Fruit fly (Drosophila melanogaster) whole organism, embryonic: Measurements from ENCODE around the gene CG4382.

Experiments
- Abd-B ChIP-seq: fragments of 200-800 bp; sonication (Bioruptor generic); optimal IDR thresholded peaks from 2 replicates; lab custom pipeline; 2018; ENCODE audit warnings: missing biosample characterization, mild to moderate bottlenecking, missing genetic modification characterization, moderate library complexity
- B-H2 ChIP-seq: fragments of 200-800 bp; sonication (Bioruptor generic); optimal IDR thresholded peaks from 2 replicates; lab custom pipeline; 2018; ENCODE audit warnings: missing biosample characterization, mild to moderate bottlenecking, missing genetic modification characterization
- Bteb2 ChIP-seq: fragments of 200-800 bp; sonication (Bioruptor generic); optimal IDR thresholded peaks from 2 replicates; lab custom pipeline; 2016; ENCODE audit warnings: missing biosample characterization, missing genetic modification characterization
- CG10209 ChIP-seq: fragments of 200-800 bp; sonication (Bioruptor generic); optimal IDR thresholded peaks from 3 replicates; lab custom pipeline; 2017; ENCODE audit warnings: missing biosample characterization, mild to moderate bottlenecking, missing genetic modification characterization, missing genetic modification reagents
- CG10267 ChIP-seq: fragments of 200-800 bp; sonication (Bioruptor generic); optimal IDR thresholded peaks from 2 replicates; lab custom pipeline; 2018; ENCODE audit warnings: missing biosample characterization, mild to moderate bottlenecking, missing genetic modification characterization, moderate library complexity
- CG10543 ChIP-seq: fragments of 200-800 bp; sonication (Bioruptor generic); optimal IDR thresholded peaks from 3 replicates; lab custom pipeline; 2017; ENCODE audit warnings: missing biosample characterization, mild to moderate bottlenecking, missing genetic modification characterization, moderate library complexity
- CG11695 ChIP-seq: fragments of 200-800 bp; sonication (Bioruptor generic); IDR thresholded peaks from 3 replicates; pipeline ENCODE4 v1.3.6; 2022; ENCODE audit warnings: missing biosample characterization, missing genetic modification characterization
- CG12155 ChIP-seq: fragments of 200-800 bp; sonication (Bioruptor generic); optimal IDR thresholded peaks from 3 replicates; lab custom pipeline; 2016; ENCODE audit warnings: missing biosample characterization, missing genetic modification characterization
- CG12391 ChIP-seq: fragments of 200-800 bp; sonication (Bioruptor generic); optimal IDR thresholded peaks from 3 replicates; lab custom pipeline; 2018; ENCODE audit warnings: missing biosample characterization, mild to moderate bottlenecking, missing genetic modification characterization, moderate library complexity
- CG15514 ChIP-seq: fragments of 200-800 bp; sonication (Bioruptor generic); optimal IDR thresholded peaks from 3 replicates; lab custom pipeline; 2017; ENCODE audit warnings: missing biosample characterization, missing genetic modification characterization, mild to moderate bottlenecking, moderate library complexity, missing genetic modification reagents
- CG18011 ChIP-seq: fragments of 200-800 bp; sonication (Bioruptor generic); optimal IDR thresholded peaks from 2 replicates; lab custom pipeline; 2017; ENCODE audit warnings: missing biosample characterization, missing genetic modification characterization, mild to moderate bottlenecking, moderate library complexity, missing genotype
- CG18599 ChIP-seq: fragments of 200-800 bp; sonication (Bioruptor generic); optimal IDR thresholded peaks from 3 replicates; lab custom pipeline; 2017; ENCODE audit warnings: missing biosample characterization, missing genetic modification characterization, mild to moderate bottlenecking, moderate library complexity, missing genetic modification reagents
- CG2116 ChIP-seq: fragments of 200-800 bp; sonication (Bioruptor generic); optimal IDR thresholded peaks from 3 replicates; lab custom pipeline; 2018; ENCODE audit warnings: missing biosample characterization, mild to moderate bottlenecking, missing genetic modification characterization
- CG31224 ChIP-seq: fragments of 200-800 bp; sonication (Bioruptor generic); IDR thresholded peaks from 2 replicates; pipeline ENCODE4 v1.3.6; 2022; ENCODE audit warnings: missing biosample characterization, missing genetic modification characterization
- CG43689 ChIP-seq: fragments of 200-800 bp; sonication (Bioruptor generic); IDR thresholded peaks from 2 replicates; pipeline ENCODE4 v1.3.6; 2022; ENCODE audit warnings: missing biosample characterization, missing genetic modification characterization
- CG4424 ChIP-seq: fragments of 200-800 bp; sonication (Bioruptor generic); optimal IDR thresholded peaks from 3 replicates; lab custom pipeline; 2016; ENCODE audit warnings: missing biosample characterization, missing genetic modification characterization
- CG4854 ChIP-seq: fragments of 200-800 bp; sonication (Bioruptor generic); optimal IDR thresholded peaks from 2 replicates; lab custom pipeline; 2016; ENCODE audit warnings: missing biosample characterization, missing genetic modification characterization, inconsistent platforms
- CG6765 ChIP-seq: fragments of 200-800 bp; sonication (Bioruptor generic); optimal IDR thresholded peaks from 3 replicates; lab custom pipeline; 2017; ENCODE audit warnings: missing biosample characterization, mild to moderate bottlenecking, missing genetic modification characterization
- CG7271 ChIP-seq: fragments of 200-800 bp; sonication (Bioruptor generic); optimal IDR thresholded peaks from 2 replicates; lab custom pipeline; 2018; ENCODE audit warnings: missing biosample characterization, mild to moderate bottlenecking, missing genetic modification characterization, moderate library complexity
- CG7372 ChIP-seq: fragments of 200-800 bp; sonication (Bioruptor generic); IDR thresholded peaks from 2 replicates; pipeline ENCODE4 v1.3.6; 2022; ENCODE audit warnings: missing biosample characterization, missing genetic modification characterization
- CG8478 ChIP-seq: fragments of >200 bp; optimal IDR thresholded peaks from 2 replicates; lab custom pipeline; 2018
- CG9215 ChIP-seq: fragments of 200-800 bp; sonication (Bioruptor generic); IDR thresholded peaks from 2 replicates; pipeline ENCODE4 v1.3.6; 2022; ENCODE audit warnings: missing biosample characterization, missing genetic modification characterization
- CG9609 ChIP-seq: fragments of 200-800 bp; sonication (Bioruptor generic); optimal IDR thresholded peaks from 3 replicates; lab custom pipeline; 2016; ENCODE audit warnings: missing biosample characterization, missing genetic modification characterization
- CTCF ChIP-seq: fragments of 200-800 bp; sonication (Bioruptor generic); optimal IDR thresholded peaks from 2 replicates; lab custom pipeline; 2017; ENCODE audit warnings: missing biosample characterization, mild to moderate bottlenecking, missing genetic modification characterization, moderate library complexity
- Doc2 ChIP-seq: fragments of 200-800 bp; sonication (Bioruptor generic); IDR thresholded peaks from 2 replicates; pipeline ENCODE4 v1.3.6; 2022; ENCODE audit warnings: missing biosample characterization, missing genetic modification characterization
- Hey ChIP-seq: fragments of 200-800 bp; sonication (Bioruptor generic); optimal IDR thresholded peaks from 3 replicates; lab custom pipeline; 2018; ENCODE audit warnings: missing biosample characterization, mild to moderate bottlenecking, missing genetic modification characterization
- MBD-R2 ChIP-seq: fragments of 200-800 bp; sonication (Bioruptor generic); IDR thresholded peaks from 2 replicates; pipeline ENCODE4 v1.3.6; 2022; ENCODE audit warnings: missing biosample characterization, missing genetic modification characterization
- Oli ChIP-seq: fragments of 200-800 bp; sonication (Bioruptor generic); optimal IDR thresholded peaks from 2 replicates; lab custom pipeline; 2018; ENCODE audit warnings: missing biosample characterization, mild to moderate bottlenecking, missing genetic modification characterization, moderate library complexity
- PHDP ChIP-seq: fragments of 200-800 bp; sonication (Bioruptor generic); optimal IDR thresholded peaks from 3 replicates; lab custom pipeline; 2018; ENCODE audit warnings: missing biosample characterization, mild to moderate bottlenecking, missing genetic modification characterization, moderate library complexity
- Rx ChIP-seq: fragments of 200-800 bp; sonication (Bioruptor generic); IDR thresholded peaks from 2 replicates; pipeline ENCODE4 v1.3.6; 2022; ENCODE audit warnings: missing biosample characterization, missing genetic modification characterization
- Scr ChIP-seq: fragments of 200-800 bp; sonication (Bioruptor generic); IDR thresholded peaks from 2 replicates; pipeline ENCODE4 v1.3.6; 2022; ENCODE audit warnings: missing biosample characterization, missing genetic modification characterization; ENCODE audit not compliant: partially characterized antibody
- Ssrp ChIP-seq: fragments of 200-800 bp; sonication (Bioruptor generic); optimal IDR thresholded peaks from 2 replicates; lab custom pipeline; 2018; ENCODE audit warnings: missing biosample characterization, mild to moderate bottlenecking, missing genetic modification characterization, moderate library complexity
- Usf ChIP-seq: fragments of 200-800 bp; sonication (Bioruptor generic); optimal IDR thresholded peaks from 2 replicates; lab custom pipeline; 2017; ENCODE audit warnings: missing genotype, missing biosample characterization, missing genetic modification characterization
- Vsx1 ChIP-seq: fragments of 200-800 bp; sonication (Bioruptor generic); optimal IDR thresholded peaks from 2 replicates; lab custom pipeline; 2017; ENCODE audit warnings: missing biosample characterization, mild to moderate bottlenecking, missing genetic modification characterization, missing genetic modification reagents
- YL-1 ChIP-seq: fragments of 200-800 bp; sonication (Bioruptor generic); optimal IDR thresholded peaks from 3 replicates; lab custom pipeline; 2017; ENCODE audit warnings: missing biosample characterization, mild to moderate bottlenecking, missing genetic modification characterization
- crol ChIP-seq: fragments of 200-800 bp; sonication (Bioruptor generic); IDR thresholded peaks from 2 replicates; pipeline ENCODE4 v1.3.6; 2022; ENCODE audit warnings: missing biosample characterization, missing genetic modification characterization
- danr ChIP-seq: fragments of 200-800 bp; sonication (Bioruptor generic); IDR thresholded peaks from 2 replicates; pipeline ENCODE4 v1.3.6; 2022; ENCODE audit warnings: missing biosample characterization, missing genetic modification characterization
- dimm ChIP-seq: fragments of 200-800 bp; sonication (Bioruptor generic); IDR thresholded peaks from 2 replicates; pipeline ENCODE4 v1.3.6; 2022; ENCODE audit warnings: missing biosample characterization, missing genetic modification characterization
- fd96Cb ChIP-seq: fragments of 200-800 bp; sonication (Bioruptor generic); optimal IDR thresholded peaks from 2 replicates; lab custom pipeline; 2018; ENCODE audit warnings: missing biosample characterization, mild to moderate bottlenecking, missing genetic modification characterization, moderate library complexity
- gce ChIP-seq: fragments of 200-800 bp; sonication (Bioruptor generic); IDR thresholded peaks from 3 replicates; pipeline ENCODE4 v1.3.6; 2022; ENCODE audit warnings: missing biosample characterization, missing genetic modification characterization
- ind ChIP-seq: fragments of 200-800 bp; sonication (Bioruptor generic); optimal IDR thresholded peaks from 3 replicates; lab custom pipeline; 2016; ENCODE audit warnings: missing biosample characterization, missing genetic modification characterization
- ken ChIP-seq: fragments of 200-800 bp; sonication (Bioruptor generic); IDR thresholded peaks from 3 replicates; pipeline ENCODE4 v1.3.6; 2022; ENCODE audit warnings: missing biosample characterization, missing genetic modification characterization
- nau ChIP-seq: fragments of 200-800 bp; sonication (Bioruptor generic); optimal IDR thresholded peaks from 3 replicates; lab custom pipeline; 2017; ENCODE audit warnings: missing biosample characterization, mild to moderate bottlenecking, missing genetic modification characterization, missing genetic modification reagents
- nerfin-2 ChIP-seq: fragments of 200-800 bp; sonication (Bioruptor generic); IDR thresholded peaks from 2 replicates; pipeline ENCODE4 v1.3.6; 2022; ENCODE audit warnings: missing biosample characterization, missing genetic modification characterization; ENCODE audit not compliant: partially characterized antibody
- ranshi ChIP-seq: fragments of 200-800 bp; sonication (Bioruptor generic); IDR thresholded peaks from 2 replicates; pipeline ENCODE4 v1.3.6; 2022; ENCODE audit warnings: missing biosample characterization, missing genetic modification characterization
- schlank ChIP-seq: fragments of 200-800 bp; sonication (Bioruptor generic); optimal IDR thresholded peaks from 2 replicates; lab custom pipeline; 2018; ENCODE audit warnings: missing biosample characterization, mild to moderate bottlenecking, missing genetic modification characterization
- sd ChIP-seq: fragments of 200-800 bp; sonication (Bioruptor generic); optimal IDR thresholded peaks from 3 replicates; lab custom pipeline; 2018; ENCODE audit warnings: missing biosample characterization, mild to moderate bottlenecking, missing genetic modification characterization, moderate library complexity
- slp2 ChIP-seq: fragments of 200-800 bp; sonication (Bioruptor generic); optimal IDR thresholded peaks from 2 replicates; lab custom pipeline; 2016; ENCODE audit warnings: missing biosample characterization, missing genetic modification characterization
- sr ChIP-seq: fragments of 200-800 bp; sonication (Bioruptor generic); IDR thresholded peaks from 3 replicates; pipeline ENCODE4 v1.3.6; 2022; ENCODE audit warnings: missing biosample characterization, missing genetic modification characterization
- stc ChIP-seq: fragments of 200-800 bp; sonication (Bioruptor generic); IDR thresholded peaks from 2 replicates; pipeline ENCODE4 v1.3.6; 2022; ENCODE audit warnings: missing biosample characterization, missing genetic modification characterization
- stwl ChIP-seq: fragments of 200-800 bp; sonication (Bioruptor generic); optimal IDR thresholded peaks from 3 replicates; lab custom pipeline; 2018; ENCODE audit warnings: missing biosample characterization, mild to moderate bottlenecking, missing genetic modification characterization, moderate library complexity
- tin ChIP-seq: fragments of 200-800 bp; sonication (Bioruptor generic); optimal IDR thresholded peaks from 3 replicates; lab custom pipeline; 2016; ENCODE audit warnings: missing biosample characterization, missing genetic modification characterization
- zf30C ChIP-seq: fragments of 200-800 bp; sonication (Bioruptor generic); optimal IDR thresholded peaks from 3 replicates; lab custom pipeline; 2018; ENCODE audit warnings: missing biosample characterization, mild to moderate bottlenecking, missing genetic modification characterization

The CG4382 gene

DNA sequence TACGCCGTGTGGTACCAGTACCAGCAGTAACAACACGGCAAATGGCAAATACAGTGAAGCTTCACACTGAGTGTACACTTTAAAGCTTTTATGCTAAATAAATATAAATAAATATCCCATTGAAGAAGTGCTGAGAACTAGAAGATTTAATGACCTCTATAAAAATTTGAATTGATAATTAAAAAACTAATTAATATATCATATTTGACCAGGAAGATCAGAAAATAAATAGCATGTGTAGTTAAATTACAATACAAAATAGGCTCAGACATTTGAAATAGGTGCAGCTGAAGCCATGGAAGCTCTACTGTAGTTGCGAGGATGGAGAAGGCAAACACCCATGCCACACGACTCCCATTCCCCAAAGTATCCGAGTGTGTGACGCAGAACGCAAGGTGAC is 36.1 kb downstream of the CG4382 start (continued):
- TF ChIP-seq Vsx1 (GFP tag; lab: Kevin White, UChicago) (peak; percentile 21), sr (GFP tag; lab: Robert Waterston, UW) (no peak), CG12155 (no peak), CG15514 (GFP tag; lab: Kevin White, UChicago) (peak; percentile 16), CG11695 (GFP tag; lab: Robert Waterston, UW) (peak; percentile 49; the same call in 1 of the 3 replicates), nerfin-2 (GFP tag; lab: Robert Waterston, UW) (no peak), stc (GFP tag; lab: Robert Waterston, UW) (no peak), CG43689 (no peak), slp2 (no peak), CG18011 (GFP tag; lab: Kevin White, UChicago) (no peak), Rx (GFP tag; lab: Robert Waterston, UW) (no peak), danr (GFP tag; lab: Robert Waterston, UW) (no peak), CG4854 (no peak), B-H2 (GFP tag; lab: Kevin White, UChicago) (no peak), CG10267 (peak; percentile 12), CG7372 (GFP tag; lab: Robert Waterston, UW) (no peak), CG10543 (peak; percentile 16), stwl (tag; lab: Kevin White, UChicago) (no peak), Hey (tag; lab: Kevin White, UChicago) (no peak), fd96Cb (peak; percentile 32), CG6765 (GFP tag; lab: Kevin White, UChicago) (no peak), CG2116 (no peak), schlank (tag; lab: Kevin White, UChicago) (no peak), CG9609 (GFP tag; lab: Kevin White, UChicago) (no peak), CTCF (GFP tag; lab: Kevin White, UChicago) (no peak), CG31224 (no peak), PHDP (peak; percentile 60), CG9215 (GFP tag; lab: Robert Waterston, UW) (peak; percentile 47), sd (no peak), CG7271 (tag; lab: Kevin White, UChicago) (no peak), Scr (GFP tag; lab: Robert Waterston, UW) (no peak), Usf (no peak), Doc2 (no peak), Oli (tag; lab: Kevin White, UChicago) (peak; percentile 59), gce (GFP tag; lab: Robert Waterston, UW) (no peak), crol (no peak), CG8478 (no peak), Ssrp (tag; lab: Kevin White, UChicago) (peak; percentile 51), nau (GFP tag; lab: Kevin White, UChicago) (peak; percentile 9), CG12391 (peak; percentile 49), CG18599 (GFP tag; lab: Kevin White, UChicago) (peak; percentile 68), dimm (no peak), MBD-R2 (no peak), tin (GFP tag; lab: Kevin White, UChicago) (no peak), ken (no peak), Bteb2 (GFP tag; lab: Kevin White, UChicago) (no peak), CG4424 (GFP tag; lab: Kevin White, UChicago) (no peak), CG10209 (GFP tag; lab: Kevin White, UChicago) (peak; percentile 45), YL-1 (GFP tag; lab: Kevin White, UChicago) (no peak), zf30C (GFP tag; lab: Kevin White, UChicago) (no peak), Abd-B (GFP tag; lab: Kevin White, UChicago) (peak; percentile 33), ranshi (GFP tag; lab: Robert Waterston, UW) (no peak), ind (peak; percentile 36)
